Worm (Caenorhabditis elegans): ENCODE data around the gene lro-1.

- TF ChIP-seq elt-3 (tag; optimal IDR thresholded peaks at IDR 0.05) (no peak), snpc-4 (tag; optimal IDR thresholded peaks at IDR 0.05) (no peak), cnd-1 (tag; optimal IDR thresholded peaks at IDR 0.05) (no peak), mep-1 (tag; optimal IDR thresholded peaks at IDR 0.05) (no peak), sptf-1 (tag; optimal IDR thresholded peaks at IDR 0.05) (no peak), lsy-2 (tag; optimal IDR thresholded peaks at IDR 0.05) (no peak), lin-13 (tag; optimal IDR thresholded peaks at IDR 0.05) (no peak)
Observed at ce11 chrX:6319546-6319945, 47.7 kb downstream of the lro-1 start, which contains the start of gene chtb-3.
